Worm (Caenorhabditis elegans) whole organism, young adult: ENCODE results near the gene tram-1.
A peak's percentile ranks its signal among the peaks of the same experiment; 100 is the strongest.

ENCODE experiments used
- F33H1.4 ChIP-seq: fragments of 200-800 bp; sonication (Bioruptor generic); IDR thresholded peaks from 2 replicates; pipeline ENCODE4 v1.3.6; 2022; ENCODE audit warnings: missing genetic modification reagents, missing genetic modification characterization, missing compliant biosample characterization
- F39B2.1 ChIP-seq: fragments of 200-800 bp; sonication (Bioruptor generic); IDR thresholded peaks from 2 replicates; pipeline ENCODE4 v1.3.6; 2022; ENCODE audit warnings: missing genetic modification reagents, missing genetic modification characterization, missing compliant biosample characterization
- F57A8.1 ChIP-seq: fragments of 200-800 bp; sonication (Bioruptor generic); optimal IDR thresholded peaks from 2 replicates; lab custom pipeline; 2018; ENCODE audit warnings: mild to moderate bottlenecking, missing genetic modification characterization, moderate library complexity, missing compliant biosample characterization
- K11D2.4 ChIP-seq: fragments of 200-800 bp; sonication (Bioruptor generic); IDR thresholded peaks from 2 replicates; pipeline ENCODE4 v1.3.6; 2022; ENCODE audit warnings: missing genetic modification reagents, missing genetic modification characterization, missing compliant biosample characterization
- K12H6.12 ChIP-seq: fragments of 200-800 bp; sonication (Bioruptor generic); optimal IDR thresholded peaks from 2 replicates; lab custom pipeline; 2018; ENCODE audit warnings: mild to moderate bottlenecking, missing genetic modification characterization, missing compliant biosample characterization
- Y53G8AR.9 ChIP-seq: fragments of 200-800 bp; sonication (Bioruptor generic); conservative IDR thresholded peaks from 2 replicates; pipeline ENCODE4 v1.3.6; 2022; ENCODE audit warnings: missing genetic modification reagents, missing genetic modification characterization, missing compliant biosample characterization
- Y67H2A.10 ChIP-seq: fragments of 200-800 bp; sonication (Bioruptor generic); conservative IDR thresholded peaks from 2 replicates; pipeline ENCODE4 v1.3.6; 2022; ENCODE audit warnings: missing genetic modification reagents, missing genetic modification characterization, missing compliant biosample characterization
- Y95B8A.8 ChIP-seq: fragments of 200-800 bp; sonication (Bioruptor generic); IDR thresholded peaks from 2 replicates; pipeline ENCODE4 v1.3.6; 2022; ENCODE audit warnings: missing genetic modification reagents, missing genetic modification characterization, missing compliant biosample characterization
- aptf-2 ChIP-seq: fragments of 200-800 bp; sonication (Bioruptor generic); conservative IDR thresholded peaks from 2 replicates; pipeline ENCODE4 v1.3.6; 2022; ENCODE audit warnings: missing genetic modification reagents, missing genetic modification characterization, missing compliant biosample characterization
- attf-3 ChIP-seq: fragments of 200-800 bp; sonication (Bioruptor generic); conservative IDR thresholded peaks from 2 replicates; pipeline ENCODE4 v1.3.6; 2022; ENCODE audit warnings: missing genetic modification reagents, missing genetic modification characterization, missing compliant biosample characterization
- cebp-1 ChIP-seq, 2 experiments: fragments of 200-800 bp in 1 of 2; sonication (Bioruptor generic) in 1 of 2; sonication (generic microtip) in 1 of 2; IDR thresholded peaks in 1 of 2; optimal IDR thresholded peaks in 1 of 2; 2 replicates each; pipeline versions ENCODE4 v1.3.6 to Lab custom; 2017 to 2022; ENCODE audit warnings: missing compliant biosample characterization in 2 of 2, missing genetic modification characterization in 2 of 2, mild to moderate bottlenecking in 1 of 2, missing genetic modification reagents in 1 of 2, moderate library complexity in 1 of 2
- ceh-27 ChIP-seq: fragments of 200-800 bp; sonication (Bioruptor generic); optimal IDR thresholded peaks from 2 replicates; lab custom pipeline; 2018; ENCODE audit warnings: mild to moderate bottlenecking, missing genetic modification characterization, moderate library complexity, missing compliant biosample characterization
- ceh-91 ChIP-seq: fragments of 200-800 bp; sonication (Bioruptor generic); IDR thresholded peaks from 2 replicates; pipeline ENCODE4 v1.3.6; 2022; ENCODE audit warnings: missing genetic modification reagents, missing genetic modification characterization, missing compliant biosample characterization
- ets-4 ChIP-seq: fragments of 200-800 bp; sonication (Bioruptor generic); optimal IDR thresholded peaks from 2 replicates; lab custom pipeline; 2018; ENCODE audit warnings: mild to moderate bottlenecking, missing genetic modification characterization, missing compliant biosample characterization
- hlh-12 ChIP-seq: sonication (generic microtip); optimal IDR thresholded peaks from 2 replicates; lab custom pipeline; 2016; ENCODE audit warnings: missing genetic modification characterization, missing compliant biosample characterization
- hsf-1 ChIP-seq: fragments of 200-800 bp; sonication (Bioruptor generic); IDR thresholded peaks from 2 replicates; pipeline ENCODE4 v1.3.6; 2022; ENCODE audit warnings: missing genetic modification reagents, missing genetic modification characterization, missing compliant biosample characterization
- let-526 ChIP-seq: fragments of 200-800 bp; sonication (Bioruptor generic); IDR thresholded peaks from 2 replicates; pipeline ENCODE4 v1.3.6; 2022; ENCODE audit warnings: missing genetic modification reagents, missing genetic modification characterization, missing compliant biosample characterization
- let-607 ChIP-seq, 2 experiments: fragments of 200-800 bp in 1 of 2; sonication (Bioruptor generic) in 1 of 2; sonication (generic microtip) in 1 of 2; optimal IDR thresholded peaks; 2 replicates each; lab custom pipeline; 2016 to 2018; ENCODE audit warnings: mild to moderate bottlenecking in 2 of 2, missing compliant biosample characterization in 2 of 2, missing genetic modification characterization in 2 of 2, moderate library complexity in 2 of 2, missing genotype in 1 of 2
- lin-35 ChIP-seq, 3 experiments: fragments of 150-350 bp in 2 of 3; sonication (generic microtip) in 1 of 3; optimal IDR thresholded peaks; 2 replicates each; lab custom pipeline; 2014 to 2018; ENCODE audit warnings: missing biosample characterization in 3 of 3, missing genetic modification characterization in 3 of 3, missing genetic modification reagents in 3 of 3
- lin-54 ChIP-seq: fragments of 200-800 bp; sonication (Bioruptor generic); optimal IDR thresholded peaks from 2 replicates; lab custom pipeline; 2018; ENCODE audit warnings: mild to moderate bottlenecking, missing genetic modification characterization, missing compliant biosample characterization
- lsl-1 ChIP-seq: fragments of 200-800 bp; sonication (Bioruptor generic); optimal IDR thresholded peaks from 2 replicates; lab custom pipeline; 2018; ENCODE audit warnings: mild to moderate bottlenecking, missing genetic modification characterization, moderate library complexity, missing compliant biosample characterization
- madf-3 ChIP-seq: fragments of 200-800 bp; sonication (Bioruptor generic); IDR thresholded peaks from 2 replicates; pipeline ENCODE4 v1.3.6; 2022; ENCODE audit warnings: missing genetic modification reagents, missing genetic modification characterization, missing compliant biosample characterization
- mel-28 ChIP-seq: sonication (generic microtip); optimal IDR thresholded peaks from 2 replicates; lab custom pipeline; 2016; ENCODE audit warnings: borderline replicate concordance, mild to moderate bottlenecking, missing genetic modification characterization, missing compliant biosample characterization
- mes-4 ChIP-seq: sonication (generic microtip); optimal IDR thresholded peaks from 2 replicates; lab custom pipeline; 2016; ENCODE audit warnings: missing genotype, missing genetic modification characterization, missing compliant biosample characterization
- nfya-2 ChIP-seq: fragments of 200-800 bp; sonication (Bioruptor generic); IDR thresholded peaks from 2 replicates; pipeline ENCODE4 v1.3.6; 2022; ENCODE audit warnings: missing genetic modification reagents, missing genetic modification characterization, missing compliant biosample characterization
- nhr-80 ChIP-seq: sonication (generic microtip); optimal IDR thresholded peaks from 2 replicates; lab custom pipeline; 2016; ENCODE audit warnings: missing genetic modification characterization, missing compliant biosample characterization
- pbrm-1 ChIP-seq: fragments of 200-800 bp; sonication (Bioruptor generic); IDR thresholded peaks from 2 replicates; pipeline ENCODE4 v1.3.6; 2022; ENCODE audit warnings: missing genetic modification reagents, missing genetic modification characterization, missing compliant biosample characterization
- rpc-1 ChIP-seq, 2 experiments: fragments of 150-350 bp in 1 of 2; sonication (generic microtip) in 1 of 2; optimal IDR thresholded peaks; 2 replicates each; lab custom pipeline; 2014 to 2018; ENCODE audit warnings: missing biosample characterization in 1 of 2, missing genetic modification characterization in 1 of 2, missing genetic modification reagents in 1 of 2, missing genotype in 1 of 2
- sea-2 ChIP-seq: fragments of 200-800 bp; sonication (Bioruptor generic); IDR thresholded peaks from 2 replicates; pipeline ENCODE4 v1.3.6; 2022; ENCODE audit warnings: missing genetic modification characterization, missing compliant biosample characterization
- snpc-1.3 ChIP-seq: sonication (generic microtip); optimal IDR thresholded peaks from 2 replicates; lab custom pipeline; 2017; ENCODE audit warnings: missing genetic modification characterization, mild to moderate bottlenecking, missing compliant biosample characterization, antibody characterized with exemption, moderate library complexity, missing genotype, missing genetic modification reagents; ENCODE audit not compliant: insufficient read depth
- somi-1 ChIP-seq: fragments of 200-800 bp; sonication (Bioruptor generic); optimal IDR thresholded peaks from 2 replicates; lab custom pipeline; 2018; ENCODE audit warnings: mild to moderate bottlenecking, missing genetic modification characterization, missing compliant biosample characterization
- sptf-2 ChIP-seq: fragments of 200-800 bp; sonication (Bioruptor generic); optimal IDR thresholded peaks from 2 replicates; lab custom pipeline; 2018; ENCODE audit warnings: mild to moderate bottlenecking, missing genetic modification characterization, missing compliant biosample characterization
- unc-130 ChIP-seq: sonication (generic microtip); optimal IDR thresholded peaks from 2 replicates; lab custom pipeline; 2016; ENCODE audit warnings: missing genetic modification reagents, missing genetic modification characterization, missing compliant biosample characterization
- unc-62 ChIP-seq: fragments of 150-350 bp; optimal IDR thresholded peaks from 2 replicates; lab custom pipeline; 2014; ENCODE audit warnings: missing biosample characterization, missing genetic modification reagents, missing genetic modification characterization
- ztf-22 ChIP-seq: fragments of 200-800 bp; sonication (Bioruptor generic); optimal IDR thresholded peaks from 2 replicates; lab custom pipeline; 2018; ENCODE audit warnings: mild to moderate bottlenecking, missing genetic modification characterization, moderate library complexity, missing compliant biosample characterization
- ztf-25 ChIP-seq: fragments of 200-800 bp; sonication (Bioruptor generic); IDR thresholded peaks from 2 replicates; pipeline ENCODE4 v1.3.6; 2022; ENCODE audit warnings: missing genetic modification reagents, missing genetic modification characterization, missing compliant biosample characterization
- ztf-28 ChIP-seq: fragments of 200-800 bp; sonication (Bioruptor generic); IDR thresholded peaks from 2 replicates; pipeline ENCODE4 v1.3.6; 2022; ENCODE audit warnings: missing genetic modification reagents, missing genetic modification characterization, missing compliant biosample characterization

The tram-1 gene

ce11 chrIV:10236106-10236505 is 15.0 kb upstream of the tram-1 start:
- TF ChIP-seq lsl-1 (no peak), ztf-28 (GFP tag; lab: Robert Waterston, UW) (no peak), lin-35 (GFP tag; optimal IDR thresholded peaks at IDR 0.05; lab: Kevin White, UChicago) (no peak), mes-4 (tag; lab: Kevin White, UChicago) (no peak), unc-130 (GFP tag; lab: Kevin White, UChicago) (no peak), ztf-25 (GFP tag; lab: Robert Waterston, UW) (no peak), ets-4 (GFP tag; lab: Kevin White, UChicago) (peak; percentile 52), Y95B8A.8 (no peak), F39B2.1 (no peak), F33H1.4 (no peak), K11D2.4 (GFP tag; lab: Robert Waterston, UW) (no peak), let-526 (GFP tag; lab: Robert Waterston, UW) (no peak), lin-54 (GFP tag; lab: Kevin White, UChicago) (no peak), Y53G8AR.9 (no peak), unc-62 (GFP tag; lab: Kevin White, UChicago) (no peak), nhr-80 (tag; lab: Kevin White, UChicago) (peak; percentile 68), let-607 (tag; optimal IDR thresholded peaks at IDR 0.05; lab: Kevin White, UChicago) (peak in 1 of 2 experiments; percentile 12), pbrm-1 (GFP tag; lab: Robert Waterston, UW) (no peak), ztf-22 (GFP tag; lab: Kevin White, UChicago) (no peak), aptf-2 (GFP tag; lab: Robert Waterston, UW) (no peak)
- TF ChIP-seq, all 124 proteins: peak for 3

- TF ChIP-seq ceh-91 (GFP tag; lab: Robert Waterston, UW) (no peak), madf-3 (GFP tag; lab: Robert Waterston, UW) (no peak), hlh-12 (no peak), hsf-1 (GFP tag; lab: Robert Waterston, UW) (no peak), K12H6.12 (tag; lab: Kevin White, UChicago) (no peak), cebp-1 (GFP tag; IDR thresholded peaks at IDR 0.05; lab: Robert Waterston, UW) (no peak), cebp-1 (tag; optimal IDR thresholded peaks at IDR 0.05; lab: Kevin White, UChicago) (no peak), sea-2 (GFP tag; lab: Robert Waterston, UW) (no peak), Y67H2A.10 (GFP tag; lab: Robert Waterston, UW) (no peak)
Measured at ce11 chrIV:10235279-10235829, 14.3 kb upstream of the tram-1 start, which contains the start of gene ech-9. Gene ech-9, minus strand, starts transcription at chrIV:10235329.

ce11 chrIV:10232456-10232855 is 11.4 kb upstream of the tram-1 start, which contains the start of gene F01G10.4:
Gene F01G10.4, minus strand, starts transcription at chrIV:10232556.
- TF ChIP-seq attf-3 (GFP tag; lab: Robert Waterston, UW) (no peak), snpc-1.3 (tag; lab: Kevin White, UChicago) (no peak), nfya-2 (GFP tag; lab: Robert Waterston, UW) (no peak), mel-28 (tag; lab: Kevin White, UChicago) (no peak), Y53G8AR.9 (no peak), Y95B8A.8 (no peak), mes-4 (tag; lab: Kevin White, UChicago) (no peak), F57A8.1 (GFP tag; lab: Kevin White, UChicago) (no peak), ceh-27 (GFP tag; lab: Kevin White, UChicago) (no peak), ets-4 (GFP tag; lab: Kevin White, UChicago) (no peak), sea-2 (GFP tag; lab: Robert Waterston, UW) (no peak), somi-1 (GFP tag; lab: Kevin White, UChicago) (no peak), sptf-2 (GFP tag; lab: Kevin White, UChicago) (no peak), rpc-1 (optimal IDR thresholded peaks at IDR 0.05; lab: Kevin White, UChicago) (no peak), rpc-1 (tag; optimal IDR thresholded peaks at IDR 0.05; lab: Kevin White, UChicago) (no peak)
